Worm (Caenorhabditis elegans): Measurements from ENCODE around the gene rheb-1.

ce11 chrIII:9449831-9450230 lies 6.0 kb downstream of the rheb-1 start, which contains the start of gene F54C8.6:
- no peak for TF ChIP-seq hsf-1 (GFP tag; IDR thresholded peaks at IDR 0.05)
- TF ChIP-seq nhr-90 (tag; optimal IDR thresholded peaks at IDR 0.05) = no peak
- TF ChIP-seq ama-1 (optimal IDR thresholded peaks at IDR 0.05) = no peak
- no peak for TF ChIP-seq ama-1 (GFP tag; optimal IDR thresholded peaks at IDR 0.05)
- no peak for TF ChIP-seq gei-17 (GFP tag; optimal IDR thresholded peaks at IDR 0.05)
- TF ChIP-seq unc-62 (GFP tag; optimal IDR thresholded peaks at IDR 0.05) = no peak
- no peak for TF ChIP-seq tbx-9 (tag; optimal IDR thresholded peaks at IDR 0.05; ENCODE audit: borderline replicate concordance)
- no peak for TF ChIP-seq cebp-1 (GFP tag; IDR thresholded peaks at IDR 0.05)
- TF ChIP-seq cebp-1 (tag; optimal IDR thresholded peaks at IDR 0.05) = no peak
- no peak for TF ChIP-seq lin-35 (GFP tag; optimal IDR thresholded peaks at IDR 0.05)
- TF ChIP-seq sea-2 (GFP tag; IDR thresholded peaks at IDR 0.05) = no peak
- TF ChIP-seq let-607 (tag; optimal IDR thresholded peaks at IDR 0.05) = no peak
- no peak for TF ChIP-seq snpc-4 (GFP tag; optimal IDR thresholded peaks at IDR 0.05)
- no peak for TF ChIP-seq snpc-4 (tag; optimal IDR thresholded peaks at IDR 0.05)
- no peak for TF ChIP-seq efl-1 (GFP tag; optimal IDR thresholded peaks at IDR 0.05)
- TF ChIP-seq akir-1 (GFP tag; optimal IDR thresholded peaks at IDR 0.05) = no peak
- TF ChIP-seq sptf-2 (GFP tag; optimal IDR thresholded peaks at IDR 0.05) = no peak
